Worm (Caenorhabditis elegans) whole organism, L4 larva: Measurements from ENCODE around the gene dao-6.

Source experiments
- D1046.2 ChIP-seq: fragments of 200-800 bp; sonication (Bioruptor generic); IDR thresholded peaks from 2 replicates; pipeline ENCODE4 v1.3.6; 2022; ENCODE audit warnings: missing genetic modification characterization, missing compliant biosample characterization
- F10B5.3 ChIP-seq: sonication (generic microtip); optimal IDR thresholded peaks from 2 replicates; lab custom pipeline; 2016; ENCODE audit warnings: mild to moderate bottlenecking, missing genetic modification characterization, missing compliant biosample characterization
- F44E2.7 ChIP-seq: fragments of 200-800 bp; sonication (Bioruptor generic); IDR thresholded peaks from 2 replicates; pipeline ENCODE4 v2.1.2; 2022; ENCODE audit warnings: missing genetic modification characterization, missing compliant biosample characterization
- T20F7.1 ChIP-seq: fragments of 200-800 bp; sonication (Bioruptor generic); optimal IDR thresholded peaks from 2 replicates; lab custom pipeline; 2018; ENCODE audit warnings: mild to moderate bottlenecking, missing genetic modification characterization, missing compliant biosample characterization
- Y48G9A.11 ChIP-seq: fragments of 200-800 bp; sonication (Bioruptor generic); IDR thresholded peaks from 2 replicates; pipeline ENCODE4 v1.3.6; 2022; ENCODE audit warnings: missing genetic modification reagents, missing genetic modification characterization, missing compliant biosample characterization
- Y5F2A.4 ChIP-seq: fragments of 200-800 bp; sonication (Bioruptor generic); optimal IDR thresholded peaks from 2 replicates; lab custom pipeline; 2018; ENCODE audit warnings: mild to moderate bottlenecking, missing genetic modification characterization, missing compliant biosample characterization
- ZK337.2 ChIP-seq: fragments of 200-800 bp; sonication (Bioruptor generic); IDR thresholded peaks from 2 replicates; pipeline ENCODE4 v1.3.6; 2022; ENCODE audit warnings: missing genetic modification reagents, missing genetic modification characterization, missing compliant biosample characterization
- aha-1 ChIP-seq: fragments of 150-350 bp; peaks from one replicate; lab custom pipeline; 2014; ENCODE audit warnings: missing biosample characterization, missing genetic modification characterization
- ceh-28 ChIP-seq: fragments of 150-350 bp; optimal IDR thresholded peaks from 2 replicates; lab custom pipeline; 2014; ENCODE audit warnings: missing biosample characterization, missing genetic modification reagents, missing genetic modification characterization
- ctbp-1 ChIP-seq: fragments of 200-800 bp; sonication (Bioruptor generic); IDR thresholded peaks from 2 replicates; pipeline ENCODE4 v1.3.6; 2022; ENCODE audit warnings: missing genetic modification reagents, missing genetic modification characterization, missing compliant biosample characterization
- daf-12 ChIP-seq: fragments of 150-350 bp; optimal IDR thresholded peaks from 2 replicates; lab custom pipeline; 2014; ENCODE audit warnings: missing biosample characterization, missing genetic modification reagents, missing genetic modification characterization
- daf-16 ChIP-seq, 3 experiments: sonication (generic microtip); optimal IDR thresholded peaks; 2 replicates each; lab custom pipeline; 2016 to 2017; ENCODE audit warnings: missing genetic modification characterization in 3 of 3, missing genetic modification reagents in 3 of 3, mild to moderate bottlenecking in 2 of 3, missing compliant biosample characterization in 2 of 3, missing biosample characterization in 1 of 3, moderate library complexity in 1 of 3
- daf-8 ChIP-seq: fragments of 200-800 bp; sonication (Bioruptor generic); IDR thresholded peaks from 2 replicates; pipeline ENCODE4 v1.3.6; 2022; ENCODE audit warnings: missing genetic modification characterization, missing compliant biosample characterization
- dmd-8 ChIP-seq: fragments of 200-800 bp; sonication (Bioruptor generic); IDR thresholded peaks from 2 replicates; pipeline ENCODE4 v1.3.6; 2022; ENCODE audit warnings: missing genetic modification characterization, missing compliant biosample characterization
- fkh-10 ChIP-seq: fragments of 150-350 bp; optimal IDR thresholded peaks from 2 replicates; lab custom pipeline; 2014; ENCODE audit warnings: missing biosample characterization, missing genetic modification reagents, missing genetic modification characterization
- hif-1 ChIP-seq, 2 experiments: sonication (generic microtip); optimal IDR thresholded peaks; 2 replicates each; lab custom pipeline; 2016 to 2017; ENCODE audit warnings: missing compliant biosample characterization in 2 of 2, missing genetic modification characterization in 2 of 2, missing genetic modification reagents in 2 of 2, missing genotype in 2 of 2, mild to moderate bottlenecking in 1 of 2
- hlh-11 ChIP-seq: fragments of 200-800 bp; sonication (Bioruptor generic); optimal IDR thresholded peaks from 2 replicates; lab custom pipeline; 2018; ENCODE audit warnings: mild to moderate bottlenecking, missing genetic modification characterization, missing compliant biosample characterization
- hlh-30 ChIP-seq: sonication (generic microtip); optimal IDR thresholded peaks from 2 replicates; lab custom pipeline; 2017; ENCODE audit warnings: antibody characterized with exemption, mild to moderate bottlenecking, missing genetic modification characterization, missing compliant biosample characterization; ENCODE audit not compliant: insufficient read depth
- jun-1 ChIP-seq: fragments of 150-350 bp; optimal IDR thresholded peaks from 2 replicates; lab custom pipeline; 2014; ENCODE audit warnings: missing biosample characterization, missing genetic modification reagents, missing genetic modification characterization
- lin-1 ChIP-seq: fragments of 200-800 bp; sonication (Bioruptor generic); IDR thresholded peaks from 2 replicates; pipeline ENCODE4 v1.3.6; 2022; ENCODE audit warnings: missing genetic modification reagents, missing genetic modification characterization, missing compliant biosample characterization
- lin-15B ChIP-seq: fragments of 150-350 bp; sonication (generic microtip); optimal IDR thresholded peaks from 3 replicates; lab custom pipeline; 2014; ENCODE audit warnings: missing biosample characterization, missing genetic modification characterization
- lin-39 ChIP-seq: fragments of 150-350 bp; optimal IDR thresholded peaks from 2 replicates; lab custom pipeline; 2014; ENCODE audit warnings: missing biosample characterization, missing genetic modification reagents, missing genetic modification characterization
- mdl-1 ChIP-seq, 2 experiments: fragments of 150-350 bp in 1 of 2; sonication (generic microtip) in 1 of 2; optimal IDR thresholded peaks; 2 replicates each; lab custom pipeline; 2014 to 2017; ENCODE audit warnings: missing biosample characterization in 2 of 2, missing genetic modification characterization in 2 of 2
- mep-1 ChIP-seq: fragments of 150-350 bp; sonication (generic microtip); optimal IDR thresholded peaks from 3 replicates; lab custom pipeline; 2014; ENCODE audit warnings: missing biosample characterization, missing genetic modification characterization
- mes-2 ChIP-seq: sonication (generic microtip); optimal IDR thresholded peaks from 2 replicates; lab custom pipeline; 2016; ENCODE audit warnings: missing genotype, mild to moderate bottlenecking, missing genetic modification characterization, missing compliant biosample characterization; ENCODE audit not compliant: poor library complexity, severe bottlenecking
- mxl-2 ChIP-seq: fragments of 200-800 bp; sonication (Bioruptor generic); conservative IDR thresholded peaks from 2 replicates; pipeline ENCODE4 v1.3.6; 2022; ENCODE audit warnings: missing genetic modification reagents, missing genetic modification characterization, missing compliant biosample characterization
- mxl-3 ChIP-seq: fragments of 200-800 bp; sonication (Bioruptor generic); optimal IDR thresholded peaks from 2 replicates; lab custom pipeline; 2018; ENCODE audit warnings: mild to moderate bottlenecking, missing genetic modification characterization, missing compliant biosample characterization
- nhr-11 ChIP-seq: fragments of 150-350 bp; optimal IDR thresholded peaks from 2 replicates; lab custom pipeline; 2014; ENCODE audit warnings: missing biosample characterization, missing genetic modification characterization
- nhr-28 ChIP-seq: fragments of 150-350 bp; optimal IDR thresholded peaks from 2 replicates; lab custom pipeline; 2014; ENCODE audit warnings: missing biosample characterization, missing genetic modification characterization
- pha-4 ChIP-seq, 2 experiments: fragments of 150-350 bp in 1 of 2; fragments of 200-800 bp in 1 of 2; sonication (Bioruptor generic) in 1 of 2; IDR thresholded peaks in 1 of 2; optimal IDR thresholded peaks in 1 of 2; 2 replicates each; pipeline versions ENCODE4 v1.3.6 to Lab custom; 2014 to 2022; ENCODE audit warnings: missing genetic modification characterization in 2 of 2, missing genetic modification reagents in 2 of 2, missing biosample characterization in 1 of 2, missing compliant biosample characterization in 1 of 2
- php-3 ChIP-seq: fragments of 200-800 bp; sonication (Bioruptor generic); IDR thresholded peaks from 2 replicates; pipeline ENCODE4 v1.3.6; 2022; ENCODE audit warnings: missing genetic modification reagents, missing genetic modification characterization, missing compliant biosample characterization
- saeg-2 ChIP-seq: fragments of 200-800 bp; sonication (Bioruptor generic); IDR thresholded peaks from 2 replicates; pipeline ENCODE4 v1.3.6; 2022; ENCODE audit warnings: missing genetic modification reagents, missing genetic modification characterization, missing compliant biosample characterization
- set-16 ChIP-seq: fragments of 200-800 bp; sonication (Bioruptor generic); IDR thresholded peaks from 2 replicates; pipeline ENCODE4 v1.3.6; 2022; ENCODE audit warnings: missing genetic modification reagents, missing genetic modification characterization, missing compliant biosample characterization
- skn-1 ChIP-seq: fragments of 150-350 bp; optimal IDR thresholded peaks from 2 replicates; lab custom pipeline; 2014; ENCODE audit warnings: missing biosample characterization, missing genetic modification characterization
- snpc-1.2 ChIP-seq: fragments of 200-800 bp; sonication (Bioruptor generic); IDR thresholded peaks from 2 replicates; pipeline ENCODE4 v1.3.6; 2022; ENCODE audit warnings: missing genetic modification reagents, missing genetic modification characterization, missing compliant biosample characterization
- snpc-4 ChIP-seq: fragments of 150-350 bp; optimal IDR thresholded peaks from 2 replicates; lab custom pipeline; 2014; ENCODE audit warnings: missing biosample characterization, missing genetic modification characterization
- spr-1 ChIP-seq: sonication (generic microtip); optimal IDR thresholded peaks from 2 replicates; lab custom pipeline; 2016; ENCODE audit warnings: mild to moderate bottlenecking, missing genetic modification characterization, missing compliant biosample characterization
- spr-3 ChIP-seq: fragments of 200-800 bp; sonication (Bioruptor generic); optimal IDR thresholded peaks from 2 replicates; lab custom pipeline; 2018; ENCODE audit warnings: mild to moderate bottlenecking, missing genetic modification characterization, missing compliant biosample characterization
- tag-97 ChIP-seq: fragments of 200-800 bp; sonication (Bioruptor generic); IDR thresholded peaks from 2 replicates; pipeline ENCODE4 v1.3.6; 2022; ENCODE audit warnings: missing genetic modification characterization, missing compliant biosample characterization
- unc-62 ChIP-seq, 3 experiments: fragments of 150-350 bp in 1 of 3; sonication (generic microtip); optimal IDR thresholded peaks in 2 of 3; peaks in 1 of 3; 1 replicate in 1 of 3; 2 replicates in 2 of 3; lab custom pipeline; 2014 to 2017; ENCODE audit warnings: missing biosample characterization in 3 of 3, missing genetic modification characterization in 3 of 3, missing genetic modification reagents in 3 of 3, missing genotype in 1 of 3
- zag-1 ChIP-seq: fragments of 150-350 bp; optimal IDR thresholded peaks from 2 replicates; lab custom pipeline; 2014; ENCODE audit warnings: missing biosample characterization, missing genetic modification characterization
- zfp-2 ChIP-seq: sonication (generic microtip); optimal IDR thresholded peaks from 2 replicates; lab custom pipeline; 2016; ENCODE audit warnings: mild to moderate bottlenecking, missing genetic modification characterization, missing compliant biosample characterization
- zip-2 ChIP-seq: fragments of 150-350 bp; optimal IDR thresholded peaks from 2 replicates; lab custom pipeline; 2014; ENCODE audit warnings: missing biosample characterization, missing genetic modification characterization
- ztf-7 ChIP-seq: fragments of 150-350 bp; optimal IDR thresholded peaks from 2 replicates; lab custom pipeline; 2014; ENCODE audit warnings: missing biosample characterization, missing genetic modification characterization

Gene dao-6

ce11 chrIII:9698635-9699396 is 37.2 kb downstream of the dao-6 start (continued):
- TF ChIP-seq php-3 (GFP tag; lab: Robert Waterston, UW) (no peak), ceh-28 (tag; lab: Kevin White, UChicago) (no peak), set-16 (GFP tag; lab: Robert Waterston, UW) (no peak), dmd-8 (no peak), hlh-30 (peak; percentile 65), daf-12 (no peak), snpc-1.2 (GFP tag; lab: Robert Waterston, UW) (no peak), hif-1 (tag; optimal IDR thresholded peaks at IDR 0.05; lab: Kevin White, UChicago) (no peak), nhr-11 (peak; percentile 5)

- no peak for TF ChIP-seq pha-4 (GFP tag; IDR thresholded peaks at IDR 0.05; lab: Robert Waterston, UW)
- TF ChIP-seq pha-4 (tag; optimal IDR thresholded peaks at IDR 0.05; lab: Kevin White, UChicago): no peak
- TF ChIP-seq Y48G9A.11: no peak
- peak; percentile 5 for TF ChIP-seq nhr-28 (tag; lab: Kevin White, UChicago)
- no peak for TF ChIP-seq T20F7.1
- no peak for TF ChIP-seq saeg-2
- no peak for TF ChIP-seq Y5F2A.4 (GFP tag; lab: Kevin White, UChicago)
- TF ChIP-seq D1046.2 (GFP tag; lab: Robert Waterston, UW): no peak
- TF ChIP-seq zfp-2 (tag; lab: Kevin White, UChicago): no peak
- no peak for TF ChIP-seq tag-97
- peak in 1 of 2 experiments; percentile 87 for TF ChIP-seq unc-62 (GFP tag; optimal IDR thresholded peaks at IDR 0.05 in 1 of 2; lab: Kevin White, UChicago)
- TF ChIP-seq unc-62 (tag; optimal IDR thresholded peaks at IDR 0.05; lab: Kevin White, UChicago): no peak
- no peak for TF ChIP-seq skn-1 (tag; lab: Kevin White, UChicago)
- peak; percentile 48 for TF ChIP-seq hlh-30
- TF ChIP-seq mxl-3: peak; percentile 44
These were observed 38.1 kb downstream of the dao-6 start for ce11 chrIII:9697886-9698285.

- TF ChIP-seq aha-1 (tag; lab: Kevin White, UChicago) (peak; percentile 97), mxl-3 (peak; percentile 68), spr-3 (GFP tag; lab: Kevin White, UChicago) (no peak), ztf-7 (peak; percentile 9), zag-1 (no peak), lin-39 (tag; lab: Kevin White, UChicago) (no peak), lin-15B (tag; lab: Kevin White, UChicago) (no peak), lin-1 (GFP tag; lab: Robert Waterston, UW) (no peak), F10B5.3 (no peak), mes-2 (peak; percentile 73), spr-1 (tag; lab: Kevin White, UChicago) (no peak), zip-2 (tag; lab: Kevin White, UChicago) (no peak), jun-1 (tag; lab: Kevin White, UChicago) (no peak), ZK337.2 (GFP tag; lab: Robert Waterston, UW) (no peak), mxl-2 (GFP tag; lab: Robert Waterston, UW) (no peak), mdl-1 (tag; optimal IDR thresholded peaks at IDR 0.05; lab: Kevin White, UChicago) (peak in 1 of 2 experiments; percentile 46), hlh-11 (peak; percentile 78), daf-16 (GFP tag; optimal IDR thresholded peaks at IDR 0.05; lab: Kevin White, UChicago) (no peak), daf-16 (tag; optimal IDR thresholded peaks at IDR 0.05; lab: Kevin White, UChicago) (peak; percentile 36), unc-62 (GFP tag; optimal IDR thresholded peaks at IDR 0.05 in 1 of 2; lab: Kevin White, UChicago) (peak in 1 of 2 experiments; percentile 98), unc-62 (tag; optimal IDR thresholded peaks at IDR 0.05; lab: Kevin White, UChicago) (no peak), Y5F2A.4 (GFP tag; lab: Kevin White, UChicago) (no peak), snpc-4 (tag; lab: Kevin White, UChicago) (no peak), hif-1 (tag; optimal IDR thresholded peaks at IDR 0.05; lab: Kevin White, UChicago) (peak in 1 of 2 experiments; percentile 24), ctbp-1 (GFP tag; lab: Robert Waterston, UW) (0 out of 2 replicates have a peak, but pooled peaks have one; percentile 24), fkh-10 (GFP tag; lab: Kevin White, UChicago) (peak; percentile 58), set-16 (GFP tag; lab: Robert Waterston, UW) (0 out of 2 replicates have a peak, but pooled peaks have one; percentile 18), mep-1 (peak; percentile 73), F44E2.7 (no peak), hlh-30 (peak; percentile 71), daf-8 (no peak), snpc-1.2 (GFP tag; lab: Robert Waterston, UW) (no peak)
These were observed 38.7 kb downstream of the dao-6 start for ce11 chrIII:9697323-9697722.
